Worm (Caenorhabditis elegans) whole organism, L1 larva: ENCODE results near the gene F02D10.6.

Source experiments
- C34B4.2 ChIP-seq: sonication (generic microtip); optimal IDR thresholded peaks from 2 replicates; lab custom pipeline; 2017; ENCODE audit warnings: mild to moderate bottlenecking, missing genetic modification characterization, missing compliant biosample characterization
- F16B12.6 ChIP-seq: fragments of 150-350 bp; optimal IDR thresholded peaks from 2 replicates; lab custom pipeline; 2014; ENCODE audit warnings: missing biosample characterization, missing genetic modification characterization
- Y116A8C.19 ChIP-seq: sonication (generic microtip); optimal IDR thresholded peaks from 2 replicates; lab custom pipeline; 2016; ENCODE audit warnings: missing compliant biosample characterization, missing genetic modification characterization, borderline replicate concordance
- blmp-1 ChIP-seq: fragments of 150-350 bp; optimal IDR thresholded peaks from 2 replicates; lab custom pipeline; 2014; ENCODE audit warnings: missing biosample characterization, missing genetic modification characterization
- ceh-8 ChIP-seq: fragments of 200-800 bp; sonication (Bioruptor generic); optimal IDR thresholded peaks from 2 replicates; lab custom pipeline; 2018; ENCODE audit warnings: mild to moderate bottlenecking, missing genetic modification characterization, moderate library complexity, missing compliant biosample characterization
- ceh-82 ChIP-seq, 3 experiments: fragments of 150-350 bp in 1 of 3; sonication (generic microtip) in 2 of 3; optimal IDR thresholded peaks; 2 replicates each; lab custom pipeline; 2014 to 2017; ENCODE audit warnings: missing biosample characterization in 3 of 3, missing genetic modification characterization in 3 of 3
- ceh-88 ChIP-seq: fragments of 200-800 bp; sonication (Bioruptor generic); IDR thresholded peaks from 2 replicates; pipeline ENCODE4 v1.3.6; 2022; ENCODE audit warnings: missing genetic modification characterization, missing compliant biosample characterization
- ceh-90 ChIP-seq: sonication (generic microtip); optimal IDR thresholded peaks from 2 replicates; lab custom pipeline; 2016; ENCODE audit warnings: missing genetic modification characterization, missing compliant biosample characterization
- ces-1 ChIP-seq: fragments of 150-350 bp; optimal IDR thresholded peaks from 2 replicates; lab custom pipeline; 2014; ENCODE audit warnings: missing biosample characterization, missing genetic modification reagents, missing genetic modification characterization
- dpl-1 ChIP-seq, 3 experiments: fragments of 150-350 bp in 2 of 3; sonication (generic microtip) in 1 of 3; optimal IDR thresholded peaks; 2 replicates each; lab custom pipeline; 2014 to 2017; ENCODE audit warnings: missing biosample characterization in 3 of 3, missing genetic modification characterization in 3 of 3, missing genetic modification reagents in 3 of 3
- egl-13 ChIP-seq: sonication (generic microtip); optimal IDR thresholded peaks from 2 replicates; lab custom pipeline; 2016; ENCODE audit warnings: missing genotype, missing genetic modification reagents, missing genetic modification characterization, missing compliant biosample characterization
- elt-2 ChIP-seq: sonication (generic microtip); optimal IDR thresholded peaks from 2 replicates; lab custom pipeline; 2016; ENCODE audit warnings: missing genetic modification characterization, mild to moderate bottlenecking, inconsistent platforms, missing compliant biosample characterization, missing genetic modification reagents
- ets-5 ChIP-seq: fragments of 200-800 bp; sonication (Bioruptor generic); IDR thresholded peaks from 2 replicates; pipeline ENCODE4 v1.3.6; 2022; ENCODE audit warnings: missing genetic modification characterization, missing compliant biosample characterization
- fkh-4 ChIP-seq: sonication (generic microtip); optimal IDR thresholded peaks from 2 replicates; lab custom pipeline; 2016; ENCODE audit warnings: missing compliant biosample characterization, missing genetic modification characterization, borderline replicate concordance
- fkh-8 ChIP-seq: sonication (generic microtip); optimal IDR thresholded peaks from 2 replicates; lab custom pipeline; 2016; ENCODE audit warnings: mild to moderate bottlenecking, missing genetic modification characterization, missing compliant biosample characterization
- fos-1 ChIP-seq: fragments of 150-350 bp; optimal IDR thresholded peaks from 2 replicates; lab custom pipeline; 2014; ENCODE audit warnings: missing biosample characterization, missing genetic modification characterization
- grh-1 ChIP-seq: fragments of 200-800 bp; sonication (Bioruptor generic); IDR thresholded peaks from 2 replicates; pipeline ENCODE4 v1.3.6; 2022; ENCODE audit warnings: missing genetic modification reagents, missing genetic modification characterization, missing compliant biosample characterization
- hpl-2 ChIP-seq: fragments of 150-350 bp; optimal IDR thresholded peaks from 2 replicates; lab custom pipeline; 2014; ENCODE audit warnings: missing biosample characterization, missing genetic modification reagents, missing genetic modification characterization
- lin-13 ChIP-seq: fragments of 150-350 bp; optimal IDR thresholded peaks from 2 replicates; lab custom pipeline; 2014; ENCODE audit warnings: missing biosample characterization, missing genetic modification reagents, missing genetic modification characterization
- lin-15B ChIP-seq: fragments of 150-350 bp; sonication (generic microtip); optimal IDR thresholded peaks from 3 replicates; lab custom pipeline; 2014; ENCODE audit warnings: missing biosample characterization, missing genetic modification characterization
- lin-35 ChIP-seq, 2 experiments: fragments of 150-350 bp; optimal IDR thresholded peaks; 2 replicates each; lab custom pipeline; 2014; ENCODE audit warnings: missing biosample characterization in 2 of 2, missing genetic modification characterization in 2 of 2, missing genetic modification reagents in 2 of 2
- lin-39 ChIP-seq: fragments of 150-350 bp; optimal IDR thresholded peaks from 2 replicates; lab custom pipeline; 2014; ENCODE audit warnings: missing biosample characterization, missing genetic modification reagents, missing genetic modification characterization
- mab-9 ChIP-seq: fragments of 200-800 bp; sonication (Bioruptor generic); IDR thresholded peaks from 2 replicates; pipeline ENCODE4 v1.3.6; 2022; ENCODE audit warnings: missing genetic modification reagents, missing genetic modification characterization, missing compliant biosample characterization
- mdl-1 ChIP-seq, 2 experiments: fragments of 150-350 bp; optimal IDR thresholded peaks; 2 replicates each; lab custom pipeline; 2014 to 2017; ENCODE audit warnings: missing biosample characterization in 2 of 2, missing genetic modification characterization in 2 of 2, inconsistent platforms in 1 of 2
- mef-2 ChIP-seq: fragments of 150-350 bp; optimal IDR thresholded peaks from 2 replicates; lab custom pipeline; 2014; ENCODE audit warnings: missing biosample characterization, missing genetic modification characterization
- mep-1 ChIP-seq: fragments of 150-350 bp; optimal IDR thresholded peaks from 2 replicates; lab custom pipeline; 2014; ENCODE audit warnings: missing biosample characterization, missing genetic modification characterization
- nhr-11 ChIP-seq: fragments of 150-350 bp; optimal IDR thresholded peaks from 2 replicates; lab custom pipeline; 2014; ENCODE audit warnings: missing biosample characterization, missing genetic modification characterization
- nhr-12 ChIP-seq: sonication (generic microtip); optimal IDR thresholded peaks from 2 replicates; lab custom pipeline; 2017; ENCODE audit warnings: missing biosample characterization, missing genetic modification characterization
- nhr-19 ChIP-seq: fragments of 200-800 bp; sonication (Bioruptor generic); conservative IDR thresholded peaks from 2 replicates; pipeline ENCODE4 v1.3.6; 2022; ENCODE audit warnings: missing genetic modification characterization, missing compliant biosample characterization
- nhr-20 ChIP-seq: sonication (generic microtip); optimal IDR thresholded peaks from 2 replicates; lab custom pipeline; 2016; ENCODE audit warnings: mild to moderate bottlenecking, missing genetic modification characterization, missing compliant biosample characterization
- nhr-237 ChIP-seq: fragments of 150-350 bp; optimal IDR thresholded peaks from 2 replicates; lab custom pipeline; 2014; ENCODE audit warnings: missing biosample characterization, missing genetic modification characterization
- nhr-47 ChIP-seq: sonication (generic microtip); optimal IDR thresholded peaks from 2 replicates; lab custom pipeline; 2016; ENCODE audit warnings: mild to moderate bottlenecking, missing genetic modification characterization, moderate library complexity, missing compliant biosample characterization
- nhr-71 ChIP-seq: sonication (generic microtip); optimal IDR thresholded peaks from 2 replicates; lab custom pipeline; 2016; ENCODE audit warnings: mild to moderate bottlenecking, missing genetic modification characterization, moderate library complexity, missing compliant biosample characterization
- nhr-77 ChIP-seq: fragments of 150-350 bp; optimal IDR thresholded peaks from 2 replicates; lab custom pipeline; 2014; ENCODE audit warnings: missing biosample characterization, missing genetic modification characterization
- nhr-85 ChIP-seq: sonication (generic microtip); peaks from one replicate; lab custom pipeline; 2016; ENCODE audit warnings: missing genetic modification characterization, inconsistent platforms, missing compliant biosample characterization
- sox-4 ChIP-seq: sonication (generic microtip); optimal IDR thresholded peaks from 2 replicates; lab custom pipeline; 2016; ENCODE audit warnings: missing genetic modification characterization, missing compliant biosample characterization
- sptf-1 ChIP-seq: fragments of 150-350 bp; optimal IDR thresholded peaks from 2 replicates; lab custom pipeline; 2014; ENCODE audit warnings: missing biosample characterization, missing genetic modification characterization
- sup-37 ChIP-seq: fragments of 200-800 bp; sonication (Bioruptor generic); optimal IDR thresholded peaks from 2 replicates; lab custom pipeline; 2018; ENCODE audit warnings: mild to moderate bottlenecking, missing genetic modification characterization, missing compliant biosample characterization
- swsn-7 ChIP-seq: sonication (generic microtip); optimal IDR thresholded peaks from 2 replicates; lab custom pipeline; 2016; ENCODE audit warnings: missing genetic modification characterization, missing compliant biosample characterization
- tlp-1 ChIP-seq: fragments of 150-350 bp; optimal IDR thresholded peaks from 2 replicates; lab custom pipeline; 2014; ENCODE audit warnings: missing biosample characterization, missing genetic modification characterization
- unc-130 ChIP-seq: fragments of 150-350 bp; optimal IDR thresholded peaks from 2 replicates; lab custom pipeline; 2017; ENCODE audit warnings: missing biosample characterization, missing genetic modification characterization, inconsistent platforms
- unc-30 ChIP-seq: sonication (generic microtip); optimal IDR thresholded peaks from 2 replicates; lab custom pipeline; 2017; ENCODE audit warnings: missing biosample characterization, missing genetic modification characterization
- vab-15 ChIP-seq: sonication (generic microtip); optimal IDR thresholded peaks from 2 replicates; lab custom pipeline; 2017; ENCODE audit warnings: missing genotype, mild to moderate bottlenecking, missing genetic modification characterization, missing compliant biosample characterization
- zag-1 ChIP-seq: fragments of 150-350 bp; optimal IDR thresholded peaks from 2 replicates; lab custom pipeline; 2014; ENCODE audit warnings: missing biosample characterization, missing genetic modification characterization
- ztf-11 ChIP-seq, 2 experiments: sonication (generic microtip); optimal IDR thresholded peaks; 2 replicates each; lab custom pipeline; 2016 to 2017; ENCODE audit warnings: missing genetic modification characterization in 2 of 2, missing biosample characterization in 1 of 2, missing compliant biosample characterization in 1 of 2

Gene F02D10.6

ce11 chrX:13484813-13485212 is 33.3 kb upstream of the F02D10.6 start, which contains the start of gene srd-51:
TSS of gene srd-51 (minus strand) at chrX:13484913.
- no peak for TF ChIP-seq C34B4.2 (tag; lab: Kevin White, UChicago)
- no peak for TF ChIP-seq fos-1
- no peak for TF ChIP-seq Y116A8C.19 (tag; lab: Kevin White, UChicago)
- TF ChIP-seq hpl-2 (GFP tag; lab: Kevin White, UChicago) = no peak
- no peak for TF ChIP-seq ceh-8 (GFP tag; lab: Kevin White, UChicago)
- no peak for TF ChIP-seq mdl-1 (tag; optimal IDR thresholded peaks at IDR 0.05; lab: Kevin White, UChicago)
- no peak for TF ChIP-seq fkh-8 (tag; lab: Kevin White, UChicago)
- no peak for TF ChIP-seq swsn-7 (tag; lab: Kevin White, UChicago)
- no peak for TF ChIP-seq lin-15B (tag; lab: Kevin White, UChicago)
- no peak for TF ChIP-seq sup-37
- no peak for TF ChIP-seq nhr-71 (tag; lab: Kevin White, UChicago)
- TF ChIP-seq lin-13 (GFP tag; lab: Kevin White, UChicago) = no peak

DNA sequence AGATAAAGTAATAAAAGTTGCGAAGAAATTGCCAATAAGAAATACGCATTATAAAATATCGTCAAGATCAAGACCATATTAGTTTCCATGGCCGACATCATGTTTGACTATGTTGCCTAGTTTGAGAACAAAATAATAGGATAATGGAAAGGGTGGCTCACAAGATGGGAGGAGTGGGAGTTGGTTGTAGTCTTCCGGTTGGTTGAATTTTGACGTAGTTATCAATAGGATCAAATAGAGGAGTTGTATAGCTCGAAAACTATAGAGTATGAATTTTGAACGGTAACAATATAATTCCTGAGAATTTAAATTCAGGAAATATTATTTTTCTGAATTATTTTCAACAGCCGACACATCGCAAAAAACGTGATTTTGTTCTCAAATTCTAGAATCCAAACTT is 30.2 kb upstream of the F02D10.6 start, which contains the start of gene srd-50:
srd-50 (minus strand) TSS at position 101 of the 400 bp plus-strand sequence.
- TF ChIP-seq sptf-1 (tag; lab: Kevin White, UChicago) (no peak), sox-4 (tag; lab: Kevin White, UChicago) (no peak), nhr-77 (tag; lab: Kevin White, UChicago) (no peak), tlp-1 (tag; lab: Kevin White, UChicago) (no peak), ces-1 (GFP tag; lab: Kevin White, UChicago) (no peak), ceh-82 (tag; optimal IDR thresholded peaks at IDR 0.05; lab: Kevin White, UChicago) (no peak), ztf-11 (tag; optimal IDR thresholded peaks at IDR 0.05; lab: Kevin White, UChicago) (no peak), nhr-85 (tag; lab: Kevin White, UChicago) (no peak), unc-130 (tag; lab: Kevin White, UChicago) (no peak), lin-39 (tag; lab: Kevin White, UChicago) (no peak), unc-30 (tag; lab: Kevin White, UChicago) (no peak), nhr-20 (tag; lab: Kevin White, UChicago) (no peak), grh-1 (no peak), mab-9 (GFP tag; lab: Robert Waterston, UW) (no peak), mef-2 (tag; lab: Kevin White, UChicago) (no peak), ceh-88 (GFP tag; lab: Robert Waterston, UW) (no peak), blmp-1 (tag; lab: Kevin White, UChicago) (no peak), zag-1 (tag; lab: Kevin White, UChicago) (no peak), vab-15 (tag; lab: Kevin White, UChicago) (no peak)
- TF ChIP-seq, all 84 proteins: peak for 0

DNA sequence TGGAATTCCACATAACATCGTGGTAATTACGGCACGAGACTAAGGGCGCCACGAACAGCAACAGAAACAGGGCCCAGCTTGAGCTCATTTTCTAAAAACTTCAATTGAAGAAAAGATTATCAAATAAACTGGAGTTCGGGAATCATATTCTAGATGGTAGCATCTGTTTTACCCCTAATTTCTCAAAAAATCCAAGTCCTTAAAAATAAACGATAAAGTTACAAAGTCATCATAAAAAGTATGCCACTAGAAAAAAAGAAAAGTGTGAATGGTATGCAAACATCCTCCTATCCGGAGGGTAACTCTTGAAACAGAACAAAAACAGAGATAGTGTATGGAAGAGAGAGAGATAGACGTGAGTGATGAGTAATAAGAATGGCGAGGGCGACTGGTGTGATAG is 25.9 kb upstream of the F02D10.6 start, which contains the start of gene efn-3:
efn-3 (minus strand) TSS at position 101 of the 400 bp plus-strand sequence.
- TF ChIP-seq ceh-90 (tag; lab: Kevin White, UChicago) (no peak), dpl-1 (GFP tag; optimal IDR thresholded peaks at IDR 0.05; lab: Kevin White, UChicago) (no peak), mep-1 (tag; lab: Kevin White, UChicago) (no peak), ces-1 (GFP tag; lab: Kevin White, UChicago) (no peak), elt-2 (tag; lab: Kevin White, UChicago) (no peak), blmp-1 (tag; lab: Kevin White, UChicago) (no peak), nhr-11 (tag; lab: Kevin White, UChicago) (no peak), F16B12.6 (tag; lab: Kevin White, UChicago) (no peak), egl-13 (tag; lab: Kevin White, UChicago) (no peak), lin-35 (GFP tag; optimal IDR thresholded peaks at IDR 0.05; lab: Kevin White, UChicago) (no peak), lin-13 (GFP tag; lab: Kevin White, UChicago) (no peak), nhr-47 (tag; lab: Kevin White, UChicago) (no peak), sox-4 (tag; lab: Kevin White, UChicago) (no peak), ets-5 (no peak), nhr-19 (GFP tag; lab: Robert Waterston, UW) (no peak), fkh-4 (tag; lab: Kevin White, UChicago) (no peak), tlp-1 (tag; lab: Kevin White, UChicago) (no peak), nhr-12 (no peak), nhr-237 (tag; lab: Kevin White, UChicago) (no peak)
